Worm (Caenorhabditis elegans) whole organism, L1 larva: Measurements from ENCODE around the gene K08D10.10.

Experiments
- ces-1 ChIP-seq: fragments of 150-350 bp; optimal IDR thresholded peaks from 2 replicates; lab custom pipeline; 2014; ENCODE audit warnings: missing biosample characterization, missing genetic modification reagents, missing genetic modification characterization
- efl-1 ChIP-seq, 4 experiments: fragments of 150-350 bp; optimal IDR thresholded peaks in 3 of 4; peaks in 1 of 4; 1 replicate in 1 of 4; 2 replicates in 3 of 4; lab custom pipeline; 2014; ENCODE audit warnings: missing biosample characterization in 2 of 4, missing genetic modification characterization in 2 of 4, missing genetic modification reagents in 2 of 4
- rnt-1 ChIP-seq: sonication (generic microtip); optimal IDR thresholded peaks from 2 replicates; lab custom pipeline; 2016; ENCODE audit warnings: mild to moderate bottlenecking, missing genetic modification characterization, moderate library complexity, missing compliant biosample characterization
- skn-1 ChIP-seq: fragments of 150-350 bp; optimal IDR thresholded peaks from 2 replicates; lab custom pipeline; 2014; ENCODE audit warnings: missing biosample characterization, missing genetic modification characterization
- tlp-1 ChIP-seq: fragments of 150-350 bp; optimal IDR thresholded peaks from 2 replicates; lab custom pipeline; 2014; ENCODE audit warnings: missing biosample characterization, missing genetic modification characterization
- unc-130 ChIP-seq: fragments of 150-350 bp; optimal IDR thresholded peaks from 2 replicates; lab custom pipeline; 2017; ENCODE audit warnings: missing biosample characterization, missing genetic modification characterization, inconsistent platforms
- unc-62 ChIP-seq: fragments of 150-350 bp; optimal IDR thresholded peaks from 2 replicates; lab custom pipeline; 2014; ENCODE audit warnings: missing biosample characterization, missing genetic modification reagents, missing genetic modification characterization
- unc-86 ChIP-seq: sonication (generic microtip); optimal IDR thresholded peaks from 2 replicates; lab custom pipeline; 2016; ENCODE audit warnings: missing genetic modification characterization, missing compliant biosample characterization

ce11 chrIV:4150138-4150537 lies 1.9 kb upstream of the K08D10.10 start:
- TF ChIP-seq tlp-1, result no peak
- TF ChIP-seq skn-1 (tag; lab: Kevin White, UChicago), result no peak
- no peak for TF ChIP-seq unc-130
- TF ChIP-seq efl-1 (optimal IDR thresholded peaks at IDR 0.05; lab: Kevin White, UChicago), result no peak
- peak in 1 of 2 experiments; percentile 57 for TF ChIP-seq efl-1 (GFP tag; optimal IDR thresholded peaks at IDR 0.05 in 1 of 2; lab: Kevin White, UChicago)
- TF ChIP-seq unc-62 (GFP tag; lab: Kevin White, UChicago), result no peak
- TF ChIP-seq unc-86 (tag; lab: Kevin White, UChicago), result no peak
- TF ChIP-seq rnt-1 (tag; lab: Kevin White, UChicago), result no peak
- no peak for TF ChIP-seq ces-1 (GFP tag; lab: Kevin White, UChicago)
